Fruit fly (Drosophila melanogaster) whole organism, prepupa: ENCODE measurements around the gene Blimp-1.

ENCODE experiments used
- CG3919 ChIP-seq: fragments of 200-800 bp; sonication (Bioruptor generic); optimal IDR thresholded peaks from 3 replicates; lab custom pipeline; 2016; ENCODE audit warnings: missing biosample characterization, missing genetic modification characterization
- CG8319 ChIP-seq: fragments of 200-800 bp; sonication (Bioruptor generic); optimal IDR thresholded peaks from 3 replicates; lab custom pipeline; 2016; ENCODE audit warnings: missing biosample characterization, missing genetic modification characterization
- Hr4 ChIP-seq: fragments of 200-800 bp; sonication (Bioruptor generic); optimal IDR thresholded peaks from 3 replicates; lab custom pipeline; 2016; ENCODE audit warnings: missing biosample characterization, missing genetic modification characterization
- Sox102F ChIP-seq: fragments of 200-800 bp; sonication (Bioruptor generic); optimal IDR thresholded peaks from 2 replicates; lab custom pipeline; 2016; ENCODE audit warnings: missing biosample characterization, mild to moderate bottlenecking, missing genetic modification characterization
- acj6 ChIP-seq: fragments of 200-800 bp; sonication (Bioruptor generic); optimal IDR thresholded peaks from 3 replicates; lab custom pipeline; 2016; ENCODE audit warnings: missing biosample characterization, missing genetic modification characterization
- net ChIP-seq: fragments of 200-800 bp; sonication (Bioruptor generic); optimal IDR thresholded peaks from 3 replicates; lab custom pipeline; 2016; ENCODE audit warnings: missing biosample characterization, missing genetic modification characterization

dm6 chr3L:5690994-5691503 lies 60.3 kb downstream of the Blimp-1 start:
- no peak for TF ChIP-seq Sox102F (GFP tag; lab: Kevin White, UChicago)
- no peak for TF ChIP-seq acj6 (GFP tag; lab: Kevin White, UChicago)
- TF ChIP-seq CG8319 (GFP tag; lab: Kevin White, UChicago), result no peak
- TF ChIP-seq Hr4 (GFP tag; lab: Kevin White, UChicago), result no peak
- TF ChIP-seq net, result no peak
- no peak for TF ChIP-seq CG3919
